Worm (Caenorhabditis elegans) whole organism, L4/young adult: ENCODE results near the gene hmg-5.

Source experiments
- dao-5 ChIP-seq: sonication (generic microtip); optimal IDR thresholded peaks from 2 replicates; lab custom pipeline; 2016; ENCODE audit warnings: missing genotype, missing genetic modification characterization, moderate library complexity, missing compliant biosample characterization
- him-1 ChIP-seq: sonication (generic microtip); optimal IDR thresholded peaks from 2 replicates; lab custom pipeline; 2016; ENCODE audit warnings: missing genotype, missing genetic modification reagents, missing genetic modification characterization, missing compliant biosample characterization

- TF ChIP-seq dao-5 (tag; lab: Kevin White, UChicago) = no peak
- TF ChIP-seq him-1 (tag; lab: Kevin White, UChicago) = no peak
These were observed 13.5 kb upstream of the hmg-5 start for ce11 chrIV:7659481-7659880.
